Fruit fly (Drosophila melanogaster): ENCODE measurements around the gene CG16890.

The CG16890 gene

DNA sequence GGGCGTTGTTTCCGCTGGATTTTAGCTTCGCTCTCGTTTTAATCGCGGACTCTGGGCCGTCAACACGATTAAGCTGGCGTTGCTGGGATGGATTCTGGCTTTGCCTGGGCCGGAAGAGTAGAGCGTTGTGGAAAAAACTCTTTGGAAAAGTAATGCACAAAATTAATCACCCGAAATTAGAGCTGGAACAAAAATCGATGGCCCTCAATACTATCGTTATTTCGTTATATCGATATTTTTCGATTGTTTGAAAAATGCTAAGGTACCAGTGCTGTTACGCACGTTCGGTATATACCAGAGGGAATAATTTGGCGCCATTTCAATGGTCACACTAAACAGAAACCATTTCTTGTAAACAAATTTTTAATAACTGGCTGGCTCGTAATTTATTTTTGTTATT, 45.4 kb upstream of the CG16890 start, which contains the start of the genes Arpc1 and Orc5 (continued):
- TF ChIP-seq Vsx1 (GFP tag; optimal IDR thresholded peaks at IDR 0.05) (no peak), CG8924 (tag; optimal IDR thresholded peaks at IDR 0.05) (peak; percentile 1), gt (GFP tag; IDR thresholded peaks at IDR 0.05) (no peak), ara (GFP tag; IDR thresholded peaks at IDR 0.05) (no peak), CG3065 (GFP tag; optimal IDR thresholded peaks at IDR 0.05) (no peak), ranshi (GFP tag; IDR thresholded peaks at IDR 0.05) (no peak), Hand (GFP tag; optimal IDR thresholded peaks at IDR 0.05) (no peak), CG16863 (GFP tag; optimal IDR thresholded peaks at IDR 0.05) (no peak), CG14860 (GFP tag; IDR thresholded peaks at IDR 0.05; ENCODE audit: partially characterized antibody) (peak; percentile 83), CG11696 (GFP tag; IDR thresholded peaks at IDR 0.05) (no peak), CG6813 (GFP tag; optimal IDR thresholded peaks at IDR 0.05) (no peak), nmo (GFP tag; optimal IDR thresholded peaks at IDR 0.05) (peak; percentile 52), Doc3 (GFP tag; IDR thresholded peaks at IDR 0.05; ENCODE audit: partially characterized antibody) (peak; percentile 77), sens-2 (GFP tag; IDR thresholded peaks at IDR 0.05) (no peak), hkb (optimal IDR thresholded peaks at IDR 0.05) (no peak), hkb (GFP tag; IDR thresholded peaks at IDR 0.05) (no peak), jing (GFP tag; optimal IDR thresholded peaks at IDR 0.05) (no peak), abd-A (tag; optimal IDR thresholded peaks at IDR 0.05) (no peak), CG3847 (GFP tag; IDR thresholded peaks at IDR 0.05) (0 out of 2 replicates have a peak, but pooled peaks have one; percentile 17), Ada2b (GFP tag; IDR thresholded peaks at IDR 0.05) (no peak), jigr1 (GFP tag; IDR thresholded peaks at IDR 0.05) (no peak), sob (GFP tag; IDR thresholded peaks at IDR 0.05) (no peak), ttk (GFP tag; IDR thresholded peaks at IDR 0.05) (no peak), CG7556 (GFP tag; optimal IDR thresholded peaks at IDR 0.05) (no peak), so (GFP tag; IDR thresholded peaks at IDR 0.05) (no peak), chn (GFP tag; optimal IDR thresholded peaks at IDR 0.05) (no peak), CG12155 (GFP tag; optimal IDR thresholded peaks at IDR 0.05) (no peak), CG4282 (GFP tag; optimal IDR thresholded peaks at IDR 0.05) (no peak), unc-4 (GFP tag; IDR thresholded peaks at IDR 0.05; ENCODE audit: partially characterized antibody) (peak; percentile 96), Neu2 (GFP tag; optimal IDR thresholded peaks at IDR 0.05; ENCODE audit: borderline replicate concordance) (no peak), ewg (GFP tag; optimal IDR thresholded peaks at IDR 0.05) (no peak), ato (GFP tag; IDR thresholded peaks at IDR 0.05; ENCODE audit: partially characterized antibody) (peak; percentile 81), Bgb (GFP tag; IDR thresholded peaks at IDR 0.05; ENCODE audit: partially characterized antibody) (peak; percentile 87), tgo (GFP tag; IDR thresholded peaks at IDR 0.05) (no peak), Lim3 (GFP tag; IDR thresholded peaks at IDR 0.05) (no peak), hth (optimal IDR thresholded peaks at IDR 0.05) (no peak), scrt (GFP tag; optimal IDR thresholded peaks at IDR 0.05) (no peak), otp (GFP tag; IDR thresholded peaks at IDR 0.05) (no peak), CG30020 (tag; optimal IDR thresholded peaks at IDR 0.05) (peak; percentile 39), CG32772 (GFP tag; IDR thresholded peaks at IDR 0.05) (no peak), CG13894 (tag; optimal IDR thresholded peaks at IDR 0.05) (no peak), MBD-R2 (GFP tag; IDR thresholded peaks at IDR 0.05) (peak; percentile 90), CG9727 (GFP tag; optimal IDR thresholded peaks at IDR 0.05) (no peak), Hmx (GFP tag; optimal IDR thresholded peaks at IDR 0.05) (no peak), CG8290 (GFP tag; optimal IDR thresholded peaks at IDR 0.05) (no peak), CG8290 (tag; optimal IDR thresholded peaks at IDR 0.05) (no peak), CG17359 (tag; optimal IDR thresholded peaks at IDR 0.05) (no peak), lola (GFP tag; optimal IDR thresholded peaks at IDR 0.05) (no peak), Dfd (GFP tag; optimal IDR thresholded peaks at IDR 0.05) (no peak), NC2β (GFP tag; optimal IDR thresholded peaks at IDR 0.05) (no peak), da (GFP tag; optimal IDR thresholded peaks at IDR 0.05) (no peak), insv (GFP tag; optimal IDR thresholded peaks at IDR 0.05) (peak in 1 of 2 experiments; percentile 4), CG3407 (GFP tag; optimal IDR thresholded peaks at IDR 0.05) (no peak)
